Worm (Caenorhabditis elegans) whole organism, young adult: Measurements from ENCODE around the gene C05D12.5.

Experiments used
- B0261.1 ChIP-seq: sonication (generic microtip); optimal IDR thresholded peaks from 2 replicates; lab custom pipeline; 2016; ENCODE audit warnings: mild to moderate bottlenecking, missing genetic modification characterization, moderate library complexity, missing compliant biosample characterization
- D2030.7 ChIP-seq: fragments of 200-800 bp; sonication (Bioruptor generic); IDR thresholded peaks from 2 replicates; pipeline ENCODE4 v1.3.6; 2022; ENCODE audit warnings: missing genetic modification reagents, missing genetic modification characterization, missing compliant biosample characterization
- F10E7.11 ChIP-seq: sonication (generic microtip); optimal IDR thresholded peaks from 2 replicates; lab custom pipeline; 2017; ENCODE audit warnings: mild to moderate bottlenecking, missing genetic modification characterization, moderate library complexity, missing compliant biosample characterization
- F23B12.7 ChIP-seq: sonication (generic microtip); optimal IDR thresholded peaks from 2 replicates; lab custom pipeline; 2017; ENCODE audit warnings: missing genetic modification characterization, mild to moderate bottlenecking, missing compliant biosample characterization, antibody characterized with exemption, moderate library complexity; ENCODE audit not compliant: insufficient read depth
- T07F8.4 ChIP-seq: sonication (generic microtip); optimal IDR thresholded peaks from 2 replicates; lab custom pipeline; 2016; ENCODE audit warnings: mild to moderate bottlenecking, missing genetic modification characterization, moderate library complexity, missing compliant biosample characterization
- T26A5.8 ChIP-seq: sonication (generic microtip); optimal IDR thresholded peaks from 2 replicates; lab custom pipeline; 2016; ENCODE audit warnings: missing genetic modification characterization, missing compliant biosample characterization
- akir-1 ChIP-seq: fragments of 200-800 bp; sonication (Bioruptor generic); optimal IDR thresholded peaks from 2 replicates; lab custom pipeline; 2018; ENCODE audit warnings: mild to moderate bottlenecking, missing genetic modification characterization, moderate library complexity, missing compliant biosample characterization
- aptf-2 ChIP-seq: fragments of 200-800 bp; sonication (Bioruptor generic); conservative IDR thresholded peaks from 2 replicates; pipeline ENCODE4 v1.3.6; 2022; ENCODE audit warnings: missing genetic modification reagents, missing genetic modification characterization, missing compliant biosample characterization
- aptf-3 ChIP-seq: fragments of 200-800 bp; sonication (Bioruptor generic); IDR thresholded peaks from 2 replicates; pipeline ENCODE4 v1.3.6; 2022; ENCODE audit warnings: missing genetic modification characterization, missing compliant biosample characterization
- athp-1 ChIP-seq: sonication (generic microtip); optimal IDR thresholded peaks from 2 replicates; lab custom pipeline; 2017; ENCODE audit warnings: mild to moderate bottlenecking, missing genetic modification characterization, missing compliant biosample characterization
- attf-3 ChIP-seq: fragments of 200-800 bp; sonication (Bioruptor generic); conservative IDR thresholded peaks from 2 replicates; pipeline ENCODE4 v1.3.6; 2022; ENCODE audit warnings: missing genetic modification reagents, missing genetic modification characterization, missing compliant biosample characterization
- attf-5 ChIP-seq: fragments of 200-800 bp; sonication (Bioruptor generic); optimal IDR thresholded peaks from 2 replicates; lab custom pipeline; 2018; ENCODE audit warnings: mild to moderate bottlenecking, missing genetic modification characterization, missing compliant biosample characterization
- bed-1 ChIP-seq: fragments of 200-800 bp; sonication (Bioruptor generic); IDR thresholded peaks from 2 replicates; pipeline ENCODE4 v1.3.6; 2022; ENCODE audit warnings: missing genetic modification reagents, missing genetic modification characterization, missing compliant biosample characterization
- bed-2 ChIP-seq: fragments of 200-800 bp; sonication (Bioruptor generic); IDR thresholded peaks from 2 replicates; pipeline ENCODE4 v1.3.6; 2022; ENCODE audit warnings: missing genetic modification reagents, missing genetic modification characterization, missing compliant biosample characterization
- ceh-40 ChIP-seq: fragments of 200-800 bp; sonication (Bioruptor generic); IDR thresholded peaks from 2 replicates; pipeline ENCODE4 v1.3.6; 2022; ENCODE audit warnings: missing genetic modification characterization, missing compliant biosample characterization
- ceh-91 ChIP-seq: fragments of 200-800 bp; sonication (Bioruptor generic); IDR thresholded peaks from 2 replicates; pipeline ENCODE4 v1.3.6; 2022; ENCODE audit warnings: missing genetic modification reagents, missing genetic modification characterization, missing compliant biosample characterization
- die-1 ChIP-seq: sonication (generic microtip); optimal IDR thresholded peaks from 2 replicates; lab custom pipeline; 2016; ENCODE audit warnings: missing genotype, mild to moderate bottlenecking, missing genetic modification characterization, missing compliant biosample characterization
- dpff-1 ChIP-seq: sonication (generic microtip); optimal IDR thresholded peaks from 2 replicates; lab custom pipeline; 2017; ENCODE audit warnings: mild to moderate bottlenecking, missing genetic modification characterization, missing compliant biosample characterization
- egl-18 ChIP-seq: fragments of 200-800 bp; sonication (Bioruptor generic); IDR thresholded peaks from 2 replicates; pipeline ENCODE4 v1.3.6; 2022; ENCODE audit warnings: missing genetic modification reagents, missing genetic modification characterization, missing compliant biosample characterization
- egrh-3 ChIP-seq: fragments of 200-800 bp; sonication (Bioruptor generic); IDR thresholded peaks from 2 replicates; pipeline ENCODE4 v1.3.6; 2022; ENCODE audit warnings: missing genetic modification reagents, missing genetic modification characterization, missing compliant biosample characterization
- ekl-4 ChIP-seq: fragments of 200-800 bp; sonication (Bioruptor generic); IDR thresholded peaks from 2 replicates; pipeline ENCODE4 v1.3.6; 2022; ENCODE audit warnings: missing genetic modification reagents, missing genetic modification characterization, missing compliant biosample characterization
- ets-4 ChIP-seq: fragments of 200-800 bp; sonication (Bioruptor generic); optimal IDR thresholded peaks from 2 replicates; lab custom pipeline; 2018; ENCODE audit warnings: mild to moderate bottlenecking, missing genetic modification characterization, missing compliant biosample characterization
- fkh-3 ChIP-seq: sonication (generic microtip); optimal IDR thresholded peaks from 2 replicates; lab custom pipeline; 2016; ENCODE audit warnings: mild to moderate bottlenecking, missing genetic modification characterization, missing compliant biosample characterization
- gei-17 ChIP-seq: fragments of 200-800 bp; sonication (Bioruptor generic); optimal IDR thresholded peaks from 2 replicates; lab custom pipeline; 2018; ENCODE audit warnings: mild to moderate bottlenecking, missing genetic modification characterization, missing compliant biosample characterization
- hmg-1.2 ChIP-seq: fragments of 200-800 bp; sonication (Bioruptor generic); IDR thresholded peaks from 2 replicates; pipeline ENCODE4 v1.3.6; 2022; ENCODE audit warnings: missing genetic modification reagents, missing genetic modification characterization, missing compliant biosample characterization
- let-526 ChIP-seq: fragments of 200-800 bp; sonication (Bioruptor generic); IDR thresholded peaks from 2 replicates; pipeline ENCODE4 v1.3.6; 2022; ENCODE audit warnings: missing genetic modification reagents, missing genetic modification characterization, missing compliant biosample characterization
- lsl-1 ChIP-seq: fragments of 200-800 bp; sonication (Bioruptor generic); optimal IDR thresholded peaks from 2 replicates; lab custom pipeline; 2018; ENCODE audit warnings: mild to moderate bottlenecking, missing genetic modification characterization, moderate library complexity, missing compliant biosample characterization
- lsy-27 ChIP-seq: sonication (generic microtip); optimal IDR thresholded peaks from 2 replicates; lab custom pipeline; 2017; ENCODE audit warnings: missing genetic modification characterization, mild to moderate bottlenecking, missing compliant biosample characterization, antibody characterized with exemption, missing genotype, borderline replicate concordance; ENCODE audit not compliant: insufficient read depth
- madf-10 ChIP-seq: sonication (generic microtip); optimal IDR thresholded peaks from 2 replicates; lab custom pipeline; 2016; ENCODE audit warnings: mild to moderate bottlenecking, missing genetic modification characterization, missing compliant biosample characterization
- madf-6 ChIP-seq: fragments of 200-800 bp; sonication (Bioruptor generic); IDR thresholded peaks from 2 replicates; pipeline ENCODE4 v1.3.6; 2022; ENCODE audit warnings: missing genetic modification reagents, missing genetic modification characterization, missing compliant biosample characterization
- mel-28 ChIP-seq: sonication (generic microtip); optimal IDR thresholded peaks from 2 replicates; lab custom pipeline; 2016; ENCODE audit warnings: borderline replicate concordance, mild to moderate bottlenecking, missing genetic modification characterization, missing compliant biosample characterization
- mes-4 ChIP-seq: sonication (generic microtip); optimal IDR thresholded peaks from 2 replicates; lab custom pipeline; 2016; ENCODE audit warnings: missing genotype, missing genetic modification characterization, missing compliant biosample characterization
- nfya-1 ChIP-seq: sonication (generic microtip); optimal IDR thresholded peaks from 2 replicates; lab custom pipeline; 2017; ENCODE audit warnings: antibody characterized with exemption, missing compliant biosample characterization, missing genetic modification characterization, borderline replicate concordance; ENCODE audit not compliant: insufficient read depth
- nhr-179 ChIP-seq: sonication (generic microtip); optimal IDR thresholded peaks from 2 replicates; lab custom pipeline; 2016; ENCODE audit warnings: mild to moderate bottlenecking, missing genetic modification characterization, missing compliant biosample characterization
- nhr-80 ChIP-seq: sonication (generic microtip); optimal IDR thresholded peaks from 2 replicates; lab custom pipeline; 2016; ENCODE audit warnings: missing genetic modification characterization, missing compliant biosample characterization
- rec-8 ChIP-seq, 2 experiments: sonication (generic microtip); optimal IDR thresholded peaks; 2 replicates each; lab custom pipeline; 2016; ENCODE audit warnings: mild to moderate bottlenecking in 2 of 2, missing genetic modification characterization in 2 of 2, missing genetic modification reagents in 2 of 2, missing genotype in 2 of 2, missing biosample characterization in 1 of 2, missing compliant biosample characterization in 1 of 2, moderate library complexity in 1 of 2
- repo-1 ChIP-seq: sonication (generic microtip); optimal IDR thresholded peaks from 2 replicates; lab custom pipeline; 2017; ENCODE audit warnings: mild to moderate bottlenecking, missing genetic modification characterization, missing compliant biosample characterization
- rpc-1 ChIP-seq, 2 experiments: fragments of 150-350 bp in 1 of 2; sonication (generic microtip) in 1 of 2; optimal IDR thresholded peaks; 2 replicates each; lab custom pipeline; 2014 to 2018; ENCODE audit warnings: missing biosample characterization in 1 of 2, missing genetic modification characterization in 1 of 2, missing genetic modification reagents in 1 of 2, missing genotype in 1 of 2
- snpc-1.3 ChIP-seq: sonication (generic microtip); optimal IDR thresholded peaks from 2 replicates; lab custom pipeline; 2017; ENCODE audit warnings: missing genetic modification characterization, mild to moderate bottlenecking, missing compliant biosample characterization, antibody characterized with exemption, moderate library complexity, missing genotype, missing genetic modification reagents; ENCODE audit not compliant: insufficient read depth
- sptf-2 ChIP-seq: fragments of 200-800 bp; sonication (Bioruptor generic); optimal IDR thresholded peaks from 2 replicates; lab custom pipeline; 2018; ENCODE audit warnings: mild to moderate bottlenecking, missing genetic modification characterization, missing compliant biosample characterization
- tbx-9 ChIP-seq: sonication (generic microtip); optimal IDR thresholded peaks from 2 replicates; lab custom pipeline; 2016; ENCODE audit warnings: borderline replicate concordance, missing genetic modification characterization, inconsistent platforms, missing compliant biosample characterization
- tlf-1 ChIP-seq: fragments of 200-800 bp; sonication (Bioruptor generic); optimal IDR thresholded peaks from 2 replicates; lab custom pipeline; 2018; ENCODE audit warnings: mild to moderate bottlenecking, missing genetic modification characterization, missing compliant biosample characterization
- unc-130 ChIP-seq: sonication (generic microtip); optimal IDR thresholded peaks from 2 replicates; lab custom pipeline; 2016; ENCODE audit warnings: missing genetic modification reagents, missing genetic modification characterization, missing compliant biosample characterization
- unc-62 ChIP-seq: fragments of 150-350 bp; optimal IDR thresholded peaks from 2 replicates; lab custom pipeline; 2014; ENCODE audit warnings: missing biosample characterization, missing genetic modification reagents, missing genetic modification characterization
- zim-3 ChIP-seq: sonication (generic microtip); optimal IDR thresholded peaks from 2 replicates; lab custom pipeline; 2017; ENCODE audit warnings: mild to moderate bottlenecking, missing genetic modification characterization, moderate library complexity, missing compliant biosample characterization
- ztf-18 ChIP-seq: sonication (generic microtip); optimal IDR thresholded peaks from 2 replicates; lab custom pipeline; 2016; ENCODE audit warnings: missing genotype, mild to moderate bottlenecking, missing genetic modification characterization, missing compliant biosample characterization
- ztf-28 ChIP-seq: fragments of 200-800 bp; sonication (Bioruptor generic); IDR thresholded peaks from 2 replicates; pipeline ENCODE4 v1.3.6; 2022; ENCODE audit warnings: missing genetic modification reagents, missing genetic modification characterization, missing compliant biosample characterization

Gene C05D12.5

DNA sequence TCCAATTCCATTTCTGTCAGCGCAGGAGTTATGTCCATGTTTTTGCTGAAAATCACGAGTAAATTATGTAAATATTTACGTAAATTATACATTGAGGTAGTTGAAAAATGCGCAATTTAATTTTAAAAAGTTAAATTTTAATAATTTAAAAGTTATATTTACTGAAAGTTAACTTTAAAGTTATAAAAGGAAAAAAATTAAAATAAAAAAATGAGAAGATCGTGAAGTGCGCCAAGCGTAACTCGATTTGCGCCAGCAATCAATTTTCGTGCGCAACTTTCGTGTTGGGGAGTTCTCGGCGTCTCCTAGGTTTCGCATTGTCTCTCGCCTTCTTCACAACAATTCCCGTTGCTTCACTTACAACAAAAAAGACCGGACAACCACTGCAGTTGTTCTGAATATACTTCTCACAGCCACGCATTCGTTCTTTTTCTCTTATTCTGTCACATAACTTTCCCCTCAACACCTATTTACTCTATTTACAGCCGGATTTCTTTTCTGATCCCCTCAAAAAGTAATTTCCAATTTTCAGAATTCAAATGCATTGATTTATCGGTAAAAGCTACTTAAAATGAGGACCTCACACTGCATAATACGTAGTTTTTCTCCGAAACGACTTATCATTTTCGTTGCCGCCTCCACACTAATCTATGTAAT lies 39.6 kb downstream of the C05D12.5 start, which contains the start of the genes metl-1 and W02B12.11 (continued):
- TF ChIP-seq hmg-1.2 (GFP tag; lab: Robert Waterston, UW), result peak; percentile 92
- no peak for TF ChIP-seq bed-1
- peak; percentile 74 for TF ChIP-seq tlf-1 (GFP tag; lab: Kevin White, UChicago)
- TF ChIP-seq akir-1 (GFP tag; lab: Kevin White, UChicago), result no peak
- no peak for TF ChIP-seq aptf-2 (GFP tag; lab: Robert Waterston, UW)
- peak; percentile 91 for TF ChIP-seq madf-6 (GFP tag; lab: Robert Waterston, UW)
- no peak for TF ChIP-seq tbx-9 (tag; lab: Kevin White, UChicago)
- no peak for TF ChIP-seq nfya-1
- TF ChIP-seq F23B12.7 (tag; lab: Kevin White, UChicago), result peak; percentile 25
- no peak for TF ChIP-seq rpc-1 (optimal IDR thresholded peaks at IDR 0.05; lab: Kevin White, UChicago)
- no peak for TF ChIP-seq rpc-1 (tag; optimal IDR thresholded peaks at IDR 0.05; lab: Kevin White, UChicago)
- no peak for TF ChIP-seq F10E7.11
- TF ChIP-seq ekl-4 (GFP tag; lab: Robert Waterston, UW), result peak; percentile 92
- no peak for TF ChIP-seq unc-62 (GFP tag; lab: Kevin White, UChicago)
- TF ChIP-seq dpff-1 (tag; lab: Kevin White, UChicago), result no peak
- peak; percentile 69 for TF ChIP-seq attf-3
- TF ChIP-seq zim-3, result no peak
- TF ChIP-seq aptf-3 (GFP tag; lab: Robert Waterston, UW), result no peak
- peak; percentile 78 for TF ChIP-seq attf-5 (GFP tag; lab: Kevin White, UChicago)
- peak; percentile 55 for TF ChIP-seq nhr-80 (tag; lab: Kevin White, UChicago)
- peak; percentile 99 for TF ChIP-seq ztf-18
- TF ChIP-seq athp-1, result no peak
- peak; percentile 80 for TF ChIP-seq D2030.7
- TF ChIP-seq gei-17, result peak; percentile 64
- TF ChIP-seq egrh-3, result no peak
- no peak for TF ChIP-seq ets-4 (GFP tag; lab: Kevin White, UChicago)
- no peak for TF ChIP-seq snpc-1.3 (tag; lab: Kevin White, UChicago)
- TF ChIP-seq let-526, result no peak
- TF ChIP-seq T26A5.8 (tag; lab: Kevin White, UChicago), result no peak
- 0 out of 2 replicates have a peak, but pooled peaks have one; percentile 38 for TF ChIP-seq egl-18
- TF ChIP-seq ceh-91 (GFP tag; lab: Robert Waterston, UW), result peak; percentile 35; the same call in 1 of the 2 replicates
- no peak for TF ChIP-seq ztf-28 (GFP tag; lab: Robert Waterston, UW)
- no peak for TF ChIP-seq bed-2 (GFP tag; lab: Robert Waterston, UW)
- peak; percentile 8 for TF ChIP-seq unc-130 (GFP tag; lab: Kevin White, UChicago)
- TF ChIP-seq mes-4, result no peak
- TF ChIP-seq sptf-2 (GFP tag; lab: Kevin White, UChicago), result no peak
- peak; percentile 50 for TF ChIP-seq madf-10 (tag; lab: Kevin White, UChicago)
- TF ChIP-seq rec-8 (tag; optimal IDR thresholded peaks at IDR 0.05; lab: Kevin White, UChicago), result peak in 1 of 2 experiments; percentile 28
- peak; percentile 75 for TF ChIP-seq lsl-1 (GFP tag; lab: Kevin White, UChicago)
- TF ChIP-seq fkh-3 (tag; lab: Kevin White, UChicago), result no peak
- no peak for TF ChIP-seq T07F8.4 (tag; lab: Kevin White, UChicago)
- peak; percentile 3 for TF ChIP-seq B0261.1 (tag; lab: Kevin White, UChicago)
- peak; percentile 33 for TF ChIP-seq die-1 (tag; lab: Kevin White, UChicago)
- peak; percentile 70 for TF ChIP-seq repo-1 (tag; lab: Kevin White, UChicago)
- TF ChIP-seq lsy-27 (tag; lab: Kevin White, UChicago), result no peak
- TF ChIP-seq nhr-179, result no peak
- TF ChIP-seq ceh-40 (GFP tag; lab: Robert Waterston, UW), result no peak
- no peak for TF ChIP-seq mel-28
